Fruit fly (Drosophila melanogaster): ENCODE data around the gene CG33252.

The CG33252 gene

DNA sequence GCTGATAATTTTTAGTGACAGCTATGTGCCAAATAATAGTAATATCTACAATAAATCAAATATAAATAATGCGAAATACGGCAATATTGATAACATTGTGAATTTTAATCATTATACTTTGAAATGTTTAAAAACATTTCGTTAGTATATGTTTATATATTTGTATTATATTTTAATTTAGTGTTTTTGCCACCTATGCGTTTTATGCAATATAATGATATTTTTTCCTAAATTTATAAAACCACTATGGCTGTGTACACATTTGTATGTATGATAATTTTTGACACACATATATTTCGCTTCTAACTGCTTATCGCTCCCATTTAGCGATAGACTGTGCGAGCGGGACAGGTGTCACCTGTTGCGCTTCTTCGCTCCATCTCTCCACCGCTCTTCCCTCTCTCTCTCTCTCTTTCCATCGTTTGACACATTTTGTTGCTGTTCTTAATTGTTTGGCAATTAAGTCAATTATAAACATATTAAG, 47.1 kb upstream of the CG33252 start (continued):
- TF ChIP-seq HHEX (GFP tag; optimal IDR thresholded peaks at IDR 0.05) (peak; percentile 59), CG14050 (GFP tag; IDR thresholded peaks at IDR 0.05) (no peak), YL-1 (GFP tag; optimal IDR thresholded peaks at IDR 0.05) (no peak), Poxn (GFP tag; IDR thresholded peaks at IDR 0.05) (no peak), CG6683 (GFP tag; optimal IDR thresholded peaks at IDR 0.05) (peak; percentile 54), CG15601 (tag; optimal IDR thresholded peaks at IDR 0.05) (no peak), Side (GFP tag; optimal IDR thresholded peaks at IDR 0.05) (no peak), wdn (GFP tag; IDR thresholded peaks at IDR 0.05) (no peak), slp2 (GFP tag; optimal IDR thresholded peaks at IDR 0.05) (no peak), inv (GFP tag; IDR thresholded peaks at IDR 0.05; ENCODE audit: partially characterized antibody) (no peak), Xbp1 (GFP tag; optimal IDR thresholded peaks at IDR 0.05) (peak; percentile 28), Mes4 (GFP tag; optimal IDR thresholded peaks at IDR 0.05) (no peak), CG8478 (optimal IDR thresholded peaks at IDR 0.05) (no peak), prd (optimal IDR thresholded peaks at IDR 0.05) (no peak), prd (GFP tag; IDR thresholded peaks at IDR 0.05) (no peak; the same call in 2 of the 3 replicates), rib (GFP tag; IDR thresholded peaks at IDR 0.05) (peak; percentile 30; the same call in 1 of the 2 replicates), Rfx (GFP tag; IDR thresholded peaks at IDR 0.05) (peak; percentile 67), CG2889 (GFP tag; IDR thresholded peaks at IDR 0.05) (no peak), Opbp (GFP tag; IDR thresholded peaks at IDR 0.05; ENCODE audit: partially characterized antibody) (no peak), CG17612 (GFP tag; IDR thresholded peaks at IDR 0.05) (no peak), CG15479 (GFP tag; optimal IDR thresholded peaks at IDR 0.05) (peak; percentile 23), Lhr (GFP tag; optimal IDR thresholded peaks at IDR 0.05) (no peak), BEAF-32 (GFP tag; optimal IDR thresholded peaks at IDR 0.05) (no peak), dysf (GFP tag; IDR thresholded peaks at IDR 0.05) (peak; percentile 68; the same call in 2 of the 3 replicates), MBD-R2 (GFP tag; IDR thresholded peaks at IDR 0.05) (no peak), PHDP (tag; optimal IDR thresholded peaks at IDR 0.05) (peak; percentile 86), Aef1 (GFP tag; IDR thresholded peaks at IDR 0.05) (peak; percentile 29; the same call in 1 of the 3 replicates), CG12299 (tag; optimal IDR thresholded peaks at IDR 0.05) (peak; percentile 59), Eip74EF (GFP tag; optimal IDR thresholded peaks at IDR 0.05) (peak in 1 of 2 experiments; percentile 18), CG1233 (GFP tag; optimal IDR thresholded peaks at IDR 0.05) (peak; percentile 46), CG14965 (GFP tag; optimal IDR thresholded peaks at IDR 0.05; ENCODE audit: borderline replicate concordance) (no peak), zen2 (GFP tag; IDR thresholded peaks at IDR 0.05; ENCODE audit: partially characterized antibody) (no peak), CG33557 (GFP tag; optimal IDR thresholded peaks at IDR 0.05) (no peak), CG4820 (GFP tag; optimal IDR thresholded peaks at IDR 0.05) (no peak), trh (GFP tag; optimal IDR thresholded peaks at IDR 0.05) (no peak), repo (GFP tag; optimal IDR thresholded peaks at IDR 0.05) (no peak), D (optimal IDR thresholded peaks at IDR 0.05) (no peak), D (GFP tag; optimal IDR thresholded peaks at IDR 0.05) (no peak), nerfin-1 (tag; optimal IDR thresholded peaks at IDR 0.05) (no peak), CG6654 (GFP tag; optimal IDR thresholded peaks at IDR 0.05) (no peak), Antp (GFP tag; optimal IDR thresholded peaks at IDR 0.05) (no peak), CG6689 (GFP tag; IDR thresholded peaks at IDR 0.05) (peak; percentile 48; the same call in 1 of the 2 replicates), CG18011 (GFP tag; optimal IDR thresholded peaks at IDR 0.05) (no peak), jing (GFP tag; optimal IDR thresholded peaks at IDR 0.05) (no peak), nerfin-2 (GFP tag; IDR thresholded peaks at IDR 0.05; ENCODE audit: partially characterized antibody) (no peak), otp (GFP tag; IDR thresholded peaks at IDR 0.05) (no peak), CG15514 (GFP tag; optimal IDR thresholded peaks at IDR 0.05) (peak; percentile 21), CG10147 (GFP tag; optimal IDR thresholded peaks at IDR 0.05) (peak; percentile 33), mam (GFP tag; optimal IDR thresholded peaks at IDR 0.05) (no peak), CG14710 (tag; optimal IDR thresholded peaks at IDR 0.05) (peak; percentile 5), CG9437 (GFP tag; optimal IDR thresholded peaks at IDR 0.05) (peak; percentile 56)

Data from whole organism, embryonic.